Worm (Caenorhabditis elegans) whole organism, young adult: ENCODE measurements around the gene math-26.

Experiments used
- B0035.1 ChIP-seq: sonication (generic microtip); optimal IDR thresholded peaks from 2 replicates; lab custom pipeline; 2016; ENCODE audit warnings: missing genetic modification characterization, mild to moderate bottlenecking, missing compliant biosample characterization, missing genotype, missing genetic modification reagents
- F39B2.1 ChIP-seq: fragments of 200-800 bp; sonication (Bioruptor generic); IDR thresholded peaks from 2 replicates; pipeline ENCODE4 v1.3.6; 2022; ENCODE audit warnings: missing genetic modification reagents, missing genetic modification characterization, missing compliant biosample characterization
- F49E8.2 ChIP-seq: sonication (generic microtip); optimal IDR thresholded peaks from 3 replicates; lab custom pipeline; 2017; ENCODE audit warnings: missing genetic modification characterization, mild to moderate bottlenecking, missing compliant biosample characterization, antibody characterized with exemption, moderate library complexity; ENCODE audit not compliant: insufficient read depth
- F52B5.7 ChIP-seq: sonication (generic microtip); optimal IDR thresholded peaks from 2 replicates; lab custom pipeline; 2016; ENCODE audit warnings: mild to moderate bottlenecking, missing genetic modification characterization, missing compliant biosample characterization
- F57A8.1 ChIP-seq: fragments of 200-800 bp; sonication (Bioruptor generic); optimal IDR thresholded peaks from 2 replicates; lab custom pipeline; 2018; ENCODE audit warnings: mild to moderate bottlenecking, missing genetic modification characterization, moderate library complexity, missing compliant biosample characterization
- T26A5.8 ChIP-seq: sonication (generic microtip); optimal IDR thresholded peaks from 2 replicates; lab custom pipeline; 2016; ENCODE audit warnings: missing genetic modification characterization, missing compliant biosample characterization
- Y56A3A.18 ChIP-seq: fragments of 200-800 bp; sonication (Bioruptor generic); IDR thresholded peaks from 2 replicates; pipeline ENCODE4 v1.3.6; 2022; ENCODE audit warnings: missing genetic modification reagents, missing genetic modification characterization, missing compliant biosample characterization
- Y95B8A.8 ChIP-seq: fragments of 200-800 bp; sonication (Bioruptor generic); IDR thresholded peaks from 2 replicates; pipeline ENCODE4 v1.3.6; 2022; ENCODE audit warnings: missing genetic modification reagents, missing genetic modification characterization, missing compliant biosample characterization
- aptf-3 ChIP-seq: fragments of 200-800 bp; sonication (Bioruptor generic); IDR thresholded peaks from 2 replicates; pipeline ENCODE4 v1.3.6; 2022; ENCODE audit warnings: missing genetic modification characterization, missing compliant biosample characterization
- atf-7 ChIP-seq: sonication (generic microtip); optimal IDR thresholded peaks from 2 replicates; lab custom pipeline; 2017; ENCODE audit warnings: mild to moderate bottlenecking, missing genetic modification characterization, missing compliant biosample characterization
- attf-3 ChIP-seq: fragments of 200-800 bp; sonication (Bioruptor generic); conservative IDR thresholded peaks from 2 replicates; pipeline ENCODE4 v1.3.6; 2022; ENCODE audit warnings: missing genetic modification reagents, missing genetic modification characterization, missing compliant biosample characterization
- attf-6 ChIP-seq: fragments of 200-800 bp; sonication (Bioruptor generic); IDR thresholded peaks from 2 replicates; pipeline ENCODE4 v1.3.6; 2022; ENCODE audit warnings: missing genetic modification reagents, missing genetic modification characterization, missing compliant biosample characterization
- bed-1 ChIP-seq: fragments of 200-800 bp; sonication (Bioruptor generic); IDR thresholded peaks from 2 replicates; pipeline ENCODE4 v1.3.6; 2022; ENCODE audit warnings: missing genetic modification reagents, missing genetic modification characterization, missing compliant biosample characterization
- ccch-3 ChIP-seq: fragments of 200-800 bp; sonication (Bioruptor generic); optimal IDR thresholded peaks from 2 replicates; lab custom pipeline; 2018; ENCODE audit warnings: mild to moderate bottlenecking, missing genetic modification characterization, missing compliant biosample characterization
- dpff-1 ChIP-seq: sonication (generic microtip); optimal IDR thresholded peaks from 2 replicates; lab custom pipeline; 2017; ENCODE audit warnings: mild to moderate bottlenecking, missing genetic modification characterization, missing compliant biosample characterization
- egl-18 ChIP-seq: fragments of 200-800 bp; sonication (Bioruptor generic); IDR thresholded peaks from 2 replicates; pipeline ENCODE4 v1.3.6; 2022; ENCODE audit warnings: missing genetic modification reagents, missing genetic modification characterization, missing compliant biosample characterization
- ekl-4 ChIP-seq: fragments of 200-800 bp; sonication (Bioruptor generic); IDR thresholded peaks from 2 replicates; pipeline ENCODE4 v1.3.6; 2022; ENCODE audit warnings: missing genetic modification reagents, missing genetic modification characterization, missing compliant biosample characterization
- hmg-1.2 ChIP-seq: fragments of 200-800 bp; sonication (Bioruptor generic); IDR thresholded peaks from 2 replicates; pipeline ENCODE4 v1.3.6; 2022; ENCODE audit warnings: missing genetic modification reagents, missing genetic modification characterization, missing compliant biosample characterization
- let-607 ChIP-seq, 2 experiments: fragments of 200-800 bp in 1 of 2; sonication (Bioruptor generic) in 1 of 2; sonication (generic microtip) in 1 of 2; optimal IDR thresholded peaks; 2 replicates each; lab custom pipeline; 2016 to 2018; ENCODE audit warnings: mild to moderate bottlenecking in 2 of 2, missing compliant biosample characterization in 2 of 2, missing genetic modification characterization in 2 of 2, moderate library complexity in 2 of 2, missing genotype in 1 of 2
- lin-40 ChIP-seq: sonication (generic microtip); optimal IDR thresholded peaks from 2 replicates; lab custom pipeline; 2016; ENCODE audit warnings: missing genetic modification characterization, mild to moderate bottlenecking, missing compliant biosample characterization, missing genotype, missing genetic modification reagents
- lin-54 ChIP-seq: fragments of 200-800 bp; sonication (Bioruptor generic); optimal IDR thresholded peaks from 2 replicates; lab custom pipeline; 2018; ENCODE audit warnings: mild to moderate bottlenecking, missing genetic modification characterization, missing compliant biosample characterization
- lir-1 ChIP-seq: fragments of 200-800 bp; sonication (Bioruptor generic); conservative IDR thresholded peaks from 2 replicates; pipeline ENCODE4 v1.3.6; 2022; ENCODE audit warnings: missing genetic modification reagents, missing genetic modification characterization, missing compliant biosample characterization
- madf-6 ChIP-seq: fragments of 200-800 bp; sonication (Bioruptor generic); IDR thresholded peaks from 2 replicates; pipeline ENCODE4 v1.3.6; 2022; ENCODE audit warnings: missing genetic modification reagents, missing genetic modification characterization, missing compliant biosample characterization
- mes-4 ChIP-seq: sonication (generic microtip); optimal IDR thresholded peaks from 2 replicates; lab custom pipeline; 2016; ENCODE audit warnings: missing genotype, missing genetic modification characterization, missing compliant biosample characterization
- nfya-1 ChIP-seq: sonication (generic microtip); optimal IDR thresholded peaks from 2 replicates; lab custom pipeline; 2017; ENCODE audit warnings: antibody characterized with exemption, missing compliant biosample characterization, missing genetic modification characterization, borderline replicate concordance; ENCODE audit not compliant: insufficient read depth
- nhr-90 ChIP-seq: sonication (generic microtip); optimal IDR thresholded peaks from 2 replicates; lab custom pipeline; 2016; ENCODE audit warnings: missing genotype, mild to moderate bottlenecking, missing genetic modification characterization, missing compliant biosample characterization
- pha-4 ChIP-seq: fragments of 150-350 bp; sonication (generic microtip); optimal IDR thresholded peaks from 2 replicates; lab custom pipeline; 2014; ENCODE audit warnings: missing biosample characterization, missing genetic modification reagents, missing genetic modification characterization
- repo-1 ChIP-seq: sonication (generic microtip); optimal IDR thresholded peaks from 2 replicates; lab custom pipeline; 2017; ENCODE audit warnings: mild to moderate bottlenecking, missing genetic modification characterization, missing compliant biosample characterization
- sea-2 ChIP-seq: fragments of 200-800 bp; sonication (Bioruptor generic); IDR thresholded peaks from 2 replicates; pipeline ENCODE4 v1.3.6; 2022; ENCODE audit warnings: missing genetic modification characterization, missing compliant biosample characterization
- tlf-1 ChIP-seq: fragments of 200-800 bp; sonication (Bioruptor generic); optimal IDR thresholded peaks from 2 replicates; lab custom pipeline; 2018; ENCODE audit warnings: mild to moderate bottlenecking, missing genetic modification characterization, missing compliant biosample characterization
- ztf-26 ChIP-seq: sonication (generic microtip); optimal IDR thresholded peaks from 2 replicates; lab custom pipeline; 2017; ENCODE audit warnings: missing genetic modification characterization, missing compliant biosample characterization
- ztf-28 ChIP-seq: fragments of 200-800 bp; sonication (Bioruptor generic); IDR thresholded peaks from 2 replicates; pipeline ENCODE4 v1.3.6; 2022; ENCODE audit warnings: missing genetic modification reagents, missing genetic modification characterization, missing compliant biosample characterization

math-26 gene

DNA sequence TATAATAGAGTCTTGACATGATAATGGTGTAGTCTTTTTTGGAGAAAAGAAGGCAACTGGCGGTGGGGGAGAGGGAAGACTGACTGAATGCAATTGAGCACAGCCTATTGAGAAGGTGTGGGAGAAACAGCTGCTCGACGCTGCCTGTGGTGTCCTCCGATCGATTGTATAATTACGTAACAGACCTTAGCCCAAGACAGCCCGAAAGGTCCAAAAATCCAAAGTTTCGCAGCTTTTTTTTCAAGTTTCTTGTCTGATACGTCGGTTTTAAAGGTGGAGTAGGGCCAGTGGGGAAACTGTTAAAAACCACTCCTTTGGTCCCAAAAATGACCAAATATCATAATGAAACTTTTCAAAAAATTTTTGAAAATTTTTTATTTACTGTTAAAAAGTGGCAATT lies 16.6 kb downstream of the math-26 start, which contains the start of the genes C08F1.6 and fbxb-13:
Gene C08F1.6, minus strand, starts transcription at position 101 of the 400 bp plus-strand sequence.
Gene fbxb-13, plus strand, starts transcription at position 191 of the 400 bp plus-strand sequence.
- TF ChIP-seq Y56A3A.18 (GFP tag; lab: Robert Waterston, UW) (no peak), ekl-4 (no peak)

DNA sequence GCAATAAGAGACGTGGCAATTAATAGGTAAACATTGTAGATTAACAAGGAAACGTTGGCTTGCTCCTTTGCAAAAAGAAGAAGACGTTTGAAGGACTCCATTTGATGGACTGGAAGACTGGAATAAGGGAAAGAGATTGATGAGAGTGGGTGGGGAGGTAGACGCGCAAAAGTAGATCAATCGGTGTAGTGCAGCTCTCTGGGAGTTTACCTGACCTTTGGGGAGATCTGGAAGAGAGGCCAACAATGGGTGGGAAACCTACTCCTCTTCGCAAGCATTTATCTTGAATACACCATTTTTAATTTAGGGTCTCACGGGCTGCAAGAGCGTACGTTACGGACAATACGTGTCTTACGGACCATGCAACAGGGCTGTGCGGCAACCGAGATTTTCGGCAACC lies 34.9 kb downstream of the math-26 start, which contains the start of gene C08F1.12:
Gene C08F1.12, minus strand, starts transcription at position 101 of the 400 bp plus-strand sequence.
- no peak for TF ChIP-seq tlf-1 (GFP tag; lab: Kevin White, UChicago)
- TF ChIP-seq atf-7, result no peak
- no peak for TF ChIP-seq F49E8.2 (tag; lab: Kevin White, UChicago)
- no peak for TF ChIP-seq ztf-28 (GFP tag; lab: Robert Waterston, UW)
- no peak for TF ChIP-seq nhr-90 (tag; lab: Kevin White, UChicago)
- TF ChIP-seq egl-18 (GFP tag; lab: Robert Waterston, UW), result no peak
- no peak for TF ChIP-seq bed-1 (GFP tag; lab: Robert Waterston, UW)
- TF ChIP-seq mes-4, result no peak
- no peak for TF ChIP-seq dpff-1 (tag; lab: Kevin White, UChicago)
- TF ChIP-seq hmg-1.2 (GFP tag; lab: Robert Waterston, UW), result no peak
- TF ChIP-seq let-607 (tag; optimal IDR thresholded peaks at IDR 0.05; lab: Kevin White, UChicago), result no peak
- TF ChIP-seq ccch-3 (GFP tag; lab: Kevin White, UChicago), result no peak

DNA sequence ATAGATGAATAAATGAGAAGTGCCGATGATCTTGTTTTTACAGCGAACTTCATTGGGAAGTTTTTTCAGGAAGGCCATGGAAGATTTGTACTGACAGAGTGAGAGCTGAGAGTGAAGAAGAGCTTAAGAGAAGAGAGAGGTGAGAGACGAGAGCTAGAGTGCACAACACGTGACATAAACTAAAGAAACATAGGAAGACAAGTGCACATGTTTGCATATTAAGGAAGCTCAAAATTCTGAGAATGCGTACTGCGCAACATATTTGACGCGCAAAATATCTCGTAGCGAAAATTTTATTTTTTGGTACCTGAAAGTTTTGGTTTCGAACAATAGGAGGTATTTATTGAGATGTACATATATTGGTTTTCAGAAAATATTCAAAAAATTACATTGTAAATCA lies 36.8 kb downstream of the math-26 start, which contains the start of gene C08F1.8:
Gene C08F1.8, minus strand, starts transcription at position 101 of the 400 bp plus-strand sequence.
- TF ChIP-seq egl-18 (GFP tag; lab: Robert Waterston, UW) (no peak), aptf-3 (no peak), ztf-26 (no peak), sea-2 (GFP tag; lab: Robert Waterston, UW) (no peak), F39B2.1 (GFP tag; lab: Robert Waterston, UW) (no peak), ztf-28 (GFP tag; lab: Robert Waterston, UW) (no peak)

DNA sequence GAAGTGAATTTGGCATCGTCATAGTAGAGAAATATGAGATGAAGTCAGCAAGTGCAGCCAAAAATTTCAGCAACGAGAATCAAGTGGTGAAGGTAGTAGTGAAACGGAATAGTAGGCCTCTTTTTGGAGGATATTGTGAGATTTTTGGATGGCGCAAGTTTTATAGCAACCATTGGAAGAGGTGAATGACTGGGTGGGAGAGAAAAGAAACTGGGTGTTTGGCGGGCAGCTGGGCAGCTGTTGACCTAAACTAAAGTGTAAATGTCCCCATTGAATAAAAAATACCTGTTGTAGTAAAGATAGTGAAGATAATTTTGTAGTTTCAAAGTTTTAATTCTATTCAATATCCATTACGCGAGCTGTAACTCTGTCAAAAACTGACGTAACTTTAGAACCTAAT lies 44.6 kb downstream of the math-26 start:
- no peak for TF ChIP-seq T26A5.8 (tag; lab: Kevin White, UChicago)
- no peak for TF ChIP-seq nhr-90 (tag; lab: Kevin White, UChicago)
- no peak for TF ChIP-seq lin-54 (GFP tag; lab: Kevin White, UChicago)
- TF ChIP-seq repo-1 (tag; lab: Kevin White, UChicago), result no peak
- no peak for TF ChIP-seq lin-40
- no peak for TF ChIP-seq lir-1 (GFP tag; lab: Robert Waterston, UW)
- TF ChIP-seq madf-6 (GFP tag; lab: Robert Waterston, UW), result no peak

DNA sequence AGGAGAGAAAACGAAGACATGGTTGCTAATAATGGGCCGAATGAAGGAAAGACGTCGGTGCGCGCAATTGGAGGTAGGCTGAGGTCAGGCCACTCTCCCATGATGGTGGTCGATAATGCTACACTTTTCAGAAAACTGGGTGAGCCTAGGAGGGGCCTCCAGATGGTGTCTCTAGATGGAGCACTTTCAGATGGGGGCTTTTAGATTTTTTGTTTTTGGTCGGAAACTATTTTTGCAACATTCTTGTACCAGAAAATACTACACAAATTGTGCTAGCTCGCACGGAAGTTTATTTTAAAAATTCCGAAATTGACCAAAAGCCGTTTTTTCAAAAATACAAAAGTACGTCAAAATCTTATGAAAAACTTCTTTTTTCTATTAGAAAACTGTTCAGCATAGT lies 46.9 kb downstream of the math-26 start, which contains the start of gene fbxb-10:
Gene fbxb-10, minus strand, starts transcription at position 101 of the 400 bp plus-strand sequence.
- TF ChIP-seq F52B5.7 (tag; lab: Kevin White, UChicago), result no peak
- no peak for TF ChIP-seq Y56A3A.18 (GFP tag; lab: Robert Waterston, UW)
- no peak for TF ChIP-seq attf-6
- TF ChIP-seq lin-54 (GFP tag; lab: Kevin White, UChicago), result no peak
- TF ChIP-seq nfya-1, result no peak
- no peak for TF ChIP-seq F57A8.1 (GFP tag; lab: Kevin White, UChicago)
- no peak for TF ChIP-seq T26A5.8 (tag; lab: Kevin White, UChicago)
- TF ChIP-seq Y95B8A.8 (GFP tag; lab: Robert Waterston, UW), result no peak
- no peak for TF ChIP-seq pha-4
- no peak for TF ChIP-seq B0035.1
- no peak for TF ChIP-seq attf-3
